Worm (Caenorhabditis elegans): ENCODE data around the gene Y67H2A.10.
A peak's percentile ranks its signal among the peaks of the same experiment; 100 is the strongest.

The Y67H2A.10 gene

DNA sequence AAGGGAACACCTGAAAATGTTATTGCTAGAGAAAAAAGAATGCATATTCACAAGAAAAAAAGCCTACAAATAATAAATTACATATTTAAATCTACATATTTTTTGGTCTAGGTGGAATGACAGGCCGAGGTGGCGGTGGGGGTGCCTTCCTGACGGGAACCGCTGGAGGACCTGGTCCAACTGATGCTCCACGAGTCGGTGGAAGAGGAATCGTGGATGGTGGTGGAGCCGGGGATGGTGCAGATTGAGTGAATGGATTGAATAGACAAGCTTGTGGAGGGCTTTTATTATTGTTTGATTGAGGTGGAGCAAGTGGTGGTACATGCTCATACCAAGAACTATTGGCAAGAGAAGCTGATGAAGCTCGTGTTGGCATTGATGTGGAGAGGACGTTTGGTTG is 27.5 kb downstream of the Y67H2A.10 start:
- TF ChIP-seq hif-1 (tag; optimal IDR thresholded peaks at IDR 0.05) (no peak), nhr-111 (GFP tag; optimal IDR thresholded peaks at IDR 0.05) (no peak), set-16 (GFP tag; IDR thresholded peaks at IDR 0.05) (peak; percentile 73), egl-43 (GFP tag; IDR thresholded peaks at IDR 0.05) (0 out of 2 replicates have a peak, but pooled peaks have one; percentile 42), nhr-77 (tag; optimal IDR thresholded peaks at IDR 0.05) (no peak)

DNA sequence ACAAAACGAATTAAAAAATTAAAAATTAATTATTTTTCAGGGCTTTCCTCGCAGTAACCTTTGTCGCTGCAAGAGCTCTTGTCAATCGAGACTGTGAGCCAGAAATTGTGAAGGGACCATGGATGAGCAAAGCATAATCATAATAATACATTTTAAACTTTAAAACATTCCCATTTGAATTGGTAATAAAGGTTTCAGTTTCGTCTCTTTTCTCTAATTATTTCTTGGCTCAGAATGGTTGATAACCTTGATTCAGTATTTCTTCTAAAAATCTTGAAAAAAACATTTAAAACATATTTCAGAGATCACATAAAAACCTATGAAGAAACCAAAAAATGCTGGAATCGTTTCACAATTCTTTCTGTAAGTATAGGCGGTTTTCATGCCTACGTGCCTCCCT is 30.4 kb downstream of the Y67H2A.10 start, which contains the start of gene JC8.16:
JC8.16 (plus strand) TSS at position 301 of the 400 bp plus-strand sequence.
- TF ChIP-seq ZK546.5 (tag; optimal IDR thresholded peaks at IDR 0.05) (no peak), nhr-41 (GFP tag; IDR thresholded peaks at IDR 0.05) (0 out of 2 replicates have a peak, but pooled peaks have one; percentile 9)

DNA sequence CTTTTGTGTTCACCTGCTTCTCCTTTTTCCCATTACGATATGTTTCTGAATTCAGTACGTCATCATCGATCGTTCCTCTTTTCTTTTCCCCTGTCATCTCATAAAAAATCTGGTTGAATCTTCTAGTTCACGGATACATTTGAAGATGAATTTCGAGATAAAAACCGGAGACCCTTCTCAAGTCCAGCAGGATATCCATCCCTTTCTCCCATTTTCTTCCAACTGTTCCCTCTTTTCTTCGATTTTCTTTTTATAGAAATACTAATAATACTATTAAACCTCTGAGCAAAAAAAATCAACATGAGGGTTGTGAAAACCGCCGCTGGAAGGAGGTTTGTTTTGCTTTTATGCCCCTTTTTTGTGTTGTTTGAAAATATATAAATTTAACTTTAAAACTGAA is 33.4 kb downstream of the Y67H2A.10 start, which contains the start of gene bus-12:
bus-12 (plus strand) TSS at position 301 of the 400 bp plus-strand sequence.
- no peak for TF ChIP-seq hif-1 (tag; optimal IDR thresholded peaks at IDR 0.05)
- no peak for TF ChIP-seq lir-3 (tag; optimal IDR thresholded peaks at IDR 0.05)
- no peak for TF ChIP-seq tag-97 (GFP tag; IDR thresholded peaks at IDR 0.05)
- no peak for TF ChIP-seq mdl-1 (tag; optimal IDR thresholded peaks at IDR 0.05)
- TF ChIP-seq ceh-82 (tag; optimal IDR thresholded peaks at IDR 0.05) = no peak
- TF ChIP-seq ces-1 (GFP tag; optimal IDR thresholded peaks at IDR 0.05) = no peak
- no peak for TF ChIP-seq nhr-237 (tag; optimal IDR thresholded peaks at IDR 0.05)
- TF ChIP-seq nhr-41 (GFP tag; IDR thresholded peaks at IDR 0.05) = no peak
- TF ChIP-seq mes-2 (tag; optimal IDR thresholded peaks at IDR 0.05; ENCODE audit: poor library complexity, severe bottlenecking) = no peak
- no peak for TF ChIP-seq nhr-48 (tag; optimal IDR thresholded peaks at IDR 0.05)
- TF ChIP-seq jun-1 (tag; optimal IDR thresholded peaks at IDR 0.05) = no peak

DNA sequence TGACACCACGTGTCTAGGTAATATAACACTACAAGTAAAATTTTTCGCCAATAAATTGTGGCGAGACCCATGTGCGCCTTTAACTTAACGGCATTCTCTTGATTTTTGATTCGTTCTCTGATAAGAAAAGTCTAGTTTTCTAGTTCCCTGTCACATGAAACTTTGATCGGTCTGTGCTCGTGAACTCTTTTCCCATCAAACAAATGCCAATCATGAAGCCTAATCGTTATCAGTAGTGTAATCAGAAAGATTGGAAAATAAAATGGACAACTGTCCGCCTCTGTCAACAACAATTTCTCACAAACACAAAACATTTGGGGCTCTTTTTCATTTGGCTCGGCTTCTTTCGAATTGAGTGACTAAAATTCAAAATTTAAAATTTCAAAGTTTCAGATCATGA is 35.5 kb downstream of the Y67H2A.10 start, which contains the start of gene ttr-45:
ttr-45 (plus strand) TSS at position 385 of the 400 bp plus-strand sequence.
- no peak for TF ChIP-seq egl-27 (tag; optimal IDR thresholded peaks at IDR 0.05)
- TF ChIP-seq ZK337.2 (GFP tag; IDR thresholded peaks at IDR 0.05) = no peak
- TF ChIP-seq rbr-2 (tag; optimal IDR thresholded peaks at IDR 0.05) = no peak
- TF ChIP-seq ceh-20 (GFP tag; IDR thresholded peaks at IDR 0.05) = peak; percentile 54; the same call in 1 of the 2 replicates
- TF ChIP-seq dmd-6 (GFP tag; IDR thresholded peaks at IDR 0.05) = peak; percentile 99
- no peak for TF ChIP-seq hmg-1.1 (GFP tag; IDR thresholded peaks at IDR 0.05)
- TF ChIP-seq R02D3.7 (tag; optimal IDR thresholded peaks at IDR 0.05) = no peak
- no peak for TF ChIP-seq Y75B8A.6 (GFP tag; IDR thresholded peaks at IDR 0.05)
- TF ChIP-seq nhr-28 (tag; optimal IDR thresholded peaks at IDR 0.05) = peak; percentile 93
- TF ChIP-seq ztf-7 (tag; optimal IDR thresholded peaks at IDR 0.05) = peak; percentile 52
- TF ChIP-seq mep-1 (tag; optimal IDR thresholded peaks at IDR 0.05) = peak; percentile 1
- TF ChIP-seq unc-39 (tag; optimal IDR thresholded peaks at IDR 0.05) = no peak
- TF ChIP-seq nhr-11 (tag; optimal IDR thresholded peaks at IDR 0.05) = peak; percentile 77
- TF ChIP-seq madf-5 (GFP tag; IDR thresholded peaks at IDR 0.05) = no peak
- no peak for TF ChIP-seq gei-8 (GFP tag; optimal IDR thresholded peaks at IDR 0.05)
- TF ChIP-seq mdl-1 (tag; optimal IDR thresholded peaks at IDR 0.05) = peak in 1 of 2 experiments; percentile 65
- TF ChIP-seq F37D6.2 (tag; optimal IDR thresholded peaks at IDR 0.05) = no peak
- peak; percentile 66; the same call in 1 of the 2 replicates for TF ChIP-seq pha-4 (GFP tag; IDR thresholded peaks at IDR 0.05)
- TF ChIP-seq pha-4 (tag; optimal IDR thresholded peaks at IDR 0.05) = no peak
- no peak for TF ChIP-seq F49E8.2 (tag; optimal IDR thresholded peaks at IDR 0.05; ENCODE audit: borderline replicate concordance)
- peak; percentile 88 for TF ChIP-seq nhr-77 (tag; optimal IDR thresholded peaks at IDR 0.05)
- no peak for TF ChIP-seq F10B5.3 (tag; optimal IDR thresholded peaks at IDR 0.05)
- peak; percentile 83 for TF ChIP-seq lin-1 (GFP tag; IDR thresholded peaks at IDR 0.05)
- peak; percentile 34 for TF ChIP-seq jun-1 (tag; optimal IDR thresholded peaks at IDR 0.05)
- TF ChIP-seq dve-1 (tag; optimal IDR thresholded peaks at IDR 0.05; ENCODE audit: insufficient read depth) = peak; percentile 95
- TF ChIP-seq nhr-48 (tag; optimal IDR thresholded peaks at IDR 0.05) = peak; percentile 73
- TF ChIP-seq nhr-237 (tag; optimal IDR thresholded peaks at IDR 0.05) = no peak
- TF ChIP-seq Y5F2A.4 (GFP tag; optimal IDR thresholded peaks at IDR 0.05) = no peak
- no peak for TF ChIP-seq dmd-8 (GFP tag; IDR thresholded peaks at IDR 0.05)
- TF ChIP-seq fkh-10 (GFP tag; optimal IDR thresholded peaks at IDR 0.05) = no peak
- peak; percentile 21 to 83 for TF ChIP-seq daf-16 (GFP tag; optimal IDR thresholded peaks at IDR 0.05)
- peak; percentile 98 for TF ChIP-seq daf-16 (tag; optimal IDR thresholded peaks at IDR 0.05)
- no peak for TF ChIP-seq nhr-76 (tag; optimal IDR thresholded peaks at IDR 0.05)
- TF ChIP-seq hlh-30 (tag; optimal IDR thresholded peaks at IDR 0.05; ENCODE audit: insufficient read depth) = peak; percentile 69

Measured in whole organism, L4 larva.